Fruit fly (Drosophila melanogaster): ENCODE results near the gene CG4168.

CG4168 gene

DNA sequence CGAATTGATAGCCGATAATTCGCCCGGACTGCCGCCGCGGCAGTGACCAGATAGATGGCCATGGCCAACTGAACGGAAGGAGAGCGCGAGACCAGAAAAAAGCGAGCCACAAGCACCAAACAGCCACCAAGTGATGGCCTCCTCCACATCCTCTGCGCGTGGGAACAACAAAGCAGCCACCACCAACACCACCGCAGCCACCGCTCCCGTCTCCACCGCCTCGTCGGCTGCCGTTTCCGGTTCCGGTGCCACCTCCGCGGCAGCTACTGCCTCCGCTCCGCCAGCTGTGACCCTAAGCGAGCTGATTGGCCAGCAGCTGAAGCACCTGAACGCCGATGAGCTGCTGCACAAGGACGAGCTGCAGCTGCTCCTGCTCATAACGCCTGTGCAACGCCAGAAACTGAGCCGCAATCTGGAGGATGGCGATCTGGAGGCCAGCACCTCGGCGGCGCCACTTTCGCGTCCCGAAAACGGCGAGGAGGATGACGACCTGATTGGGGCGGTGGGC is 48.8 kb upstream of the CG4168 start (continued):
- no peak for TF ChIP-seq Max (GFP tag; optimal IDR thresholded peaks at IDR 0.05)
- peak; percentile 3; the same call in 1 of the 3 replicates for TF ChIP-seq zen2 (GFP tag; IDR thresholded peaks at IDR 0.05; ENCODE audit: partially characterized antibody)
- TF ChIP-seq MESR4 (GFP tag; optimal IDR thresholded peaks at IDR 0.05), result peak; percentile 25
- TF ChIP-seq CoRest (tag; optimal IDR thresholded peaks at IDR 0.05), result no peak
- TF ChIP-seq MTF-1 (GFP tag; optimal IDR thresholded peaks at IDR 0.05; ENCODE audit: borderline replicate concordance), result peak; percentile 29
- no peak for TF ChIP-seq sob (GFP tag; IDR thresholded peaks at IDR 0.05)

- TF ChIP-seq Chrac-16 (GFP tag; optimal IDR thresholded peaks at IDR 0.05) (peak; percentile 52), CG4360 (GFP tag; IDR thresholded peaks at IDR 0.05) (no peak), CG14860 (GFP tag; IDR thresholded peaks at IDR 0.05; ENCODE audit: partially characterized antibody) (peak; percentile 70), org-1 (GFP tag; optimal IDR thresholded peaks at IDR 0.05) (no peak), CG6791 (GFP tag; IDR thresholded peaks at IDR 0.05; ENCODE audit: partially characterized antibody) (peak; percentile 77), Doc3 (GFP tag; IDR thresholded peaks at IDR 0.05; ENCODE audit: partially characterized antibody) (peak; percentile 73), fd102C (GFP tag; optimal IDR thresholded peaks at IDR 0.05) (no peak), Max (GFP tag; optimal IDR thresholded peaks at IDR 0.05) (peak; percentile 3), ato (GFP tag; IDR thresholded peaks at IDR 0.05; ENCODE audit: partially characterized antibody) (peak; percentile 41; the same call in 1 of the 2 replicates), H2.0 (GFP tag; IDR thresholded peaks at IDR 0.05) (peak; percentile 36; the same call in 1 of the 2 replicates), Ssrp (tag; optimal IDR thresholded peaks at IDR 0.05) (peak; percentile 47), CG16779 (GFP tag; IDR thresholded peaks at IDR 0.05) (0 out of 2 replicates have a peak, but pooled peaks have one; percentile 2), Xbp1 (GFP tag; optimal IDR thresholded peaks at IDR 0.05) (peak; percentile 79), Sry-β (GFP tag; optimal IDR thresholded peaks at IDR 0.05) (peak; percentile 46), Pdp1 (GFP tag; optimal IDR thresholded peaks at IDR 0.05) (peak; percentile 44 to 45), ind (GFP tag; optimal IDR thresholded peaks at IDR 0.05) (peak; percentile 68), Six4 (GFP tag; optimal IDR thresholded peaks at IDR 0.05) (peak; percentile 8), CTCF (GFP tag; optimal IDR thresholded peaks at IDR 0.05) (peak; percentile 26), tin (GFP tag; optimal IDR thresholded peaks at IDR 0.05) (peak; percentile 68), yki (optimal IDR thresholded peaks at IDR 0.05) (no peak), Dref (GFP tag; IDR thresholded peaks at IDR 0.05) (0 out of 2 replicates have a peak, but pooled peaks have one; percentile 37), toy (GFP tag; IDR thresholded peaks at IDR 0.05) (no peak), Poxn (GFP tag; IDR thresholded peaks at IDR 0.05) (no peak), dm (GFP tag; optimal IDR thresholded peaks at IDR 0.05) (peak; percentile 11), CG2120 (GFP tag; optimal IDR thresholded peaks at IDR 0.05) (peak; percentile 70), kay (GFP tag; optimal IDR thresholded peaks at IDR 0.05) (no peak), rib (GFP tag; IDR thresholded peaks at IDR 0.05) (no peak), Awh (GFP tag; IDR thresholded peaks at IDR 0.05) (no peak; the same call in 1 of the 2 replicates), CG11085 (GFP tag; IDR thresholded peaks at IDR 0.05) (0 out of 2 replicates have a peak, but pooled peaks have one; percentile 31), disco-r (GFP tag; optimal IDR thresholded peaks at IDR 0.05) (no peak), prd (optimal IDR thresholded peaks at IDR 0.05) (no peak), prd (GFP tag; IDR thresholded peaks at IDR 0.05) (peak; percentile 70; the same call in 2 of the 3 replicates), Doc2 (GFP tag; IDR thresholded peaks at IDR 0.05) (no peak), NfI (GFP tag; optimal IDR thresholded peaks at IDR 0.05) (peak; percentile 15), CG9437 (GFP tag; optimal IDR thresholded peaks at IDR 0.05) (peak; percentile 10), CG2116 (GFP tag; optimal IDR thresholded peaks at IDR 0.05) (peak; percentile 28), Hr3 (GFP tag; optimal IDR thresholded peaks at IDR 0.05) (peak; percentile 68), B-H2 (GFP tag; optimal IDR thresholded peaks at IDR 0.05) (no peak), Bgb (GFP tag; IDR thresholded peaks at IDR 0.05; ENCODE audit: partially characterized antibody) (peak; percentile 81), Deaf1 (tag; optimal IDR thresholded peaks at IDR 0.05) (peak; percentile 22), Mad (GFP tag; optimal IDR thresholded peaks at IDR 0.05) (no peak), esg (GFP tag; conservative IDR thresholded peaks at IDR 0.05) (peak; percentile 65)
Observed at dm6 chr2L:15248163-15249005, 48.1 kb upstream of the CG4168 start, which contains the start of gene dao. dao (plus strand) TSS chr2L:15248879.

Measured in whole organism, embryonic.